Worm (Caenorhabditis elegans): Measurements from ENCODE around the gene srh-82.

ce11 chrV:116243-116642 is 28.7 kb upstream of the srh-82 start:
- no peak for TF ChIP-seq T07F8.4 (tag; optimal IDR thresholded peaks at IDR 0.05)
- TF ChIP-seq snpc-4 (GFP tag; optimal IDR thresholded peaks at IDR 0.05), result no peak
- TF ChIP-seq snpc-4 (tag; optimal IDR thresholded peaks at IDR 0.05), result no peak
- no peak for TF ChIP-seq ztf-6 (GFP tag; IDR thresholded peaks at IDR 0.05)
- TF ChIP-seq hsf-1 (GFP tag; IDR thresholded peaks at IDR 0.05), result no peak
- TF ChIP-seq ceh-40 (GFP tag; IDR thresholded peaks at IDR 0.05), result no peak
- TF ChIP-seq unc-130 (GFP tag; optimal IDR thresholded peaks at IDR 0.05), result no peak
- TF ChIP-seq F33H1.4 (GFP tag; IDR thresholded peaks at IDR 0.05), result no peak

Data from whole organism, young adult.